Worm (Caenorhabditis elegans): Measurements from ENCODE around the gene cki-1.

Gene cki-1

DNA sequence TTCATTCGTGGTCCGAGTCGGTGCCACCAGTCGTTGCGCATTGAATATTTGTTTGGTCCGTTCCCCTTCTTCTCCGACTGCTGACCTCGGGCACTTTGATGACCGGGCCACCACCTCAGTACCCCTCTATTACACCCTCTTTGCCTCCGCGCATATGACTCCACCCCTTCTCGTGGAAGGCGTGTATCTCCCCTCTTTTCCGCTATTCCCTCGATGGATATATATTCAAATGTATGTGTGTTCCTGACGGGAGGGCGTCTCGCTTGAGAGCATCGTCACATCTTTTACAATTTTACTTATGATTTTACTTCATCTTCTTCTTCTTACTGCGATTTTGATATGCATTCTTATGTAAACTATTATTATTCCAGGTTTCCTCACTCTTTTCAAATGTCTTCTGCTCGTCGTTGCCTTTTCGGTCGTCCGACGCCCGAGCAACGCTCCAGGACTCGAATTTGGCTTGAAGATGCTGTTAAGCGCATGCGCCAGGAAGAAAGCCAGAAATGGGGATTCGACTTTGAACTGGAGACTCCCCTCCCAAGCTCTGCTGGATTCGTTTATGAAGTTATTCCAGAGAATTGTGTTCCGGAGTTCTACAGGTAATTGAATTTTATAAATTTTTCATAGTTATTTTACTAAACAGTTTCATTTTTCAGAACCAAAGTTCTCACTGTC, at the start of gene cki-1:
TSS of gene cki-1 (plus strand) at position 372 of the 675 bp plus-strand sequence.
- peak; percentile 4 for TF ChIP-seq rnt-1 (tag; optimal IDR thresholded peaks at IDR 0.05)
- no peak for TF ChIP-seq ama-1 (optimal IDR thresholded peaks at IDR 0.05)
- TF ChIP-seq ztf-11 (tag; optimal IDR thresholded peaks at IDR 0.05) = peak in 1 of 2 experiments; percentile 22

ce11 chrII:7761440-7761839, 49.6 kb upstream of the cki-1 start, which contains the start of gene B0228.8:
B0228.8 (minus strand) TSS chrII:7761540.
- no peak for TF ChIP-seq egl-27 (tag; optimal IDR thresholded peaks at IDR 0.05)
- no peak for TF ChIP-seq grh-1 (GFP tag; IDR thresholded peaks at IDR 0.05)
- no peak for TF ChIP-seq nhr-76 (tag; optimal IDR thresholded peaks at IDR 0.05)
- no peak for TF ChIP-seq ets-5 (GFP tag; IDR thresholded peaks at IDR 0.05)
- TF ChIP-seq mab-9 (GFP tag; IDR thresholded peaks at IDR 0.05) = no peak
- TF ChIP-seq ceh-88 (GFP tag; IDR thresholded peaks at IDR 0.05) = no peak
- TF ChIP-seq hpl-2 (GFP tag; optimal IDR thresholded peaks at IDR 0.05) = no peak

- no peak for TF ChIP-seq nhr-19 (GFP tag; conservative IDR thresholded peaks at IDR 0.05)
- TF ChIP-seq nhr-71 (tag; optimal IDR thresholded peaks at IDR 0.05) = no peak
- no peak for TF ChIP-seq blmp-1 (tag; optimal IDR thresholded peaks at IDR 0.05)
- no peak for TF ChIP-seq elt-3 (tag; optimal IDR thresholded peaks at IDR 0.05)
- no peak for TF ChIP-seq vab-15 (tag; optimal IDR thresholded peaks at IDR 0.05)
- no peak for TF ChIP-seq alr-1 (tag; optimal IDR thresholded peaks at IDR 0.05; ENCODE audit: borderline replicate concordance)
- no peak for TF ChIP-seq ces-1 (GFP tag; optimal IDR thresholded peaks at IDR 0.05)
- no peak for TF ChIP-seq skn-1 (tag; optimal IDR thresholded peaks at IDR 0.05)
- TF ChIP-seq snu-23 (GFP tag; optimal IDR thresholded peaks at IDR 0.05) = no peak
- no peak for TF ChIP-seq rnt-1 (tag; optimal IDR thresholded peaks at IDR 0.05)
- TF ChIP-seq ztf-4 (tag; optimal IDR thresholded peaks at IDR 0.05) = no peak
- no peak for TF ChIP-seq grh-1 (GFP tag; IDR thresholded peaks at IDR 0.05)
- TF ChIP-seq nhr-85 (tag) = no peak
- TF ChIP-seq mep-1 (tag; optimal IDR thresholded peaks at IDR 0.05) = no peak
- TF ChIP-seq swsn-7 (tag; optimal IDR thresholded peaks at IDR 0.05) = no peak
- TF ChIP-seq nhr-28 (tag; optimal IDR thresholded peaks at IDR 0.05) = no peak
- no peak for TF ChIP-seq xbp-1 (tag; optimal IDR thresholded peaks at IDR 0.05)
These were observed 47.5 kb upstream of the cki-1 start, which contains the start of gene B0228.9 for ce11 chrII:7763569-7763968. B0228.9 (minus strand) TSS chrII:7763669.

DNA sequence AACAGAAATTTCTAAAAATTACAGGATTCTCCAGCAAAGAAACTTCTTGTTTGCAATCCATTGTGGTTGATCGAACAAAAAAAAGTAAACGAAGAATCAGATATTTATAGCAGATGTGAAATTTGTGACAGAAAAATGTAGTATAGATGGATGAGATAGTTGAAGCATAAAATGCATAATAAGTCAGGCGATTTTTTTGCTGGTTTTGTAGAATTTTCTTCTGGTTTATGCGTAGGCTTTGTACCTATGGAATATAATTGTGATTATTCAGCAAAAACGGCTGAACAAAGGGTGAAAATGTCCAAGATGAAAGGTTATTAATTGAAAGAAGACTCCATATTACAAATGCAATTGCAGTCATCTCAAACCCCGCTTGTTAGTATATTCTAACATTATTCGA, 45.6 kb upstream of the cki-1 start, which contains the start of gene srh-39:
TSS of gene srh-39 (minus strand) at position 101 of the 400 bp plus-strand sequence.
- no peak for TF ChIP-seq fkh-10 (GFP tag; optimal IDR thresholded peaks at IDR 0.05)
- TF ChIP-seq hlh-4 (tag; optimal IDR thresholded peaks at IDR 0.05) = no peak
- no peak for TF ChIP-seq pax-3 (tag; optimal IDR thresholded peaks at IDR 0.05)
- no peak for TF ChIP-seq alr-1 (tag; optimal IDR thresholded peaks at IDR 0.05; ENCODE audit: borderline replicate concordance)
- no peak for TF ChIP-seq dsc-1 (tag; optimal IDR thresholded peaks at IDR 0.05)
- no peak for TF ChIP-seq snpc-4 (tag; optimal IDR thresholded peaks at IDR 0.05)
- TF ChIP-seq nhr-47 (tag; optimal IDR thresholded peaks at IDR 0.05) = no peak
- no peak for TF ChIP-seq unc-62 (GFP tag; optimal IDR thresholded peaks at IDR 0.05)
- no peak for TF ChIP-seq ama-1 (optimal IDR thresholded peaks at IDR 0.05)
- TF ChIP-seq zag-1 (tag; optimal IDR thresholded peaks at IDR 0.05) = no peak
- no peak for TF ChIP-seq mdl-1 (tag; optimal IDR thresholded peaks at IDR 0.05)
- no peak for TF ChIP-seq tlp-1 (tag; optimal IDR thresholded peaks at IDR 0.05)
- no peak for TF ChIP-seq lin-15B (tag; optimal IDR thresholded peaks at IDR 0.05)
- TF ChIP-seq unc-130 (tag; optimal IDR thresholded peaks at IDR 0.05) = no peak
- no peak for TF ChIP-seq egl-27 (tag; optimal IDR thresholded peaks at IDR 0.05)
- TF ChIP-seq elt-2 (tag; optimal IDR thresholded peaks at IDR 0.05) = no peak

All from whole organism, L1 larva.